Worm (Caenorhabditis elegans) whole organism, L1 larva: ENCODE results near the gene mboa-1.

Experiments
- C16A3.4 ChIP-seq: fragments of 150-350 bp; optimal IDR thresholded peaks from 2 replicates; lab custom pipeline; 2014; ENCODE audit warnings: missing biosample characterization, missing genetic modification characterization
- C34B4.2 ChIP-seq: sonication (generic microtip); optimal IDR thresholded peaks from 2 replicates; lab custom pipeline; 2017; ENCODE audit warnings: mild to moderate bottlenecking, missing genetic modification characterization, missing compliant biosample characterization
- Y116A8C.19 ChIP-seq: sonication (generic microtip); optimal IDR thresholded peaks from 2 replicates; lab custom pipeline; 2016; ENCODE audit warnings: missing compliant biosample characterization, missing genetic modification characterization, borderline replicate concordance
- aha-1 ChIP-seq: fragments of 150-350 bp; optimal IDR thresholded peaks from 2 replicates; lab custom pipeline; 2014; ENCODE audit warnings: missing biosample characterization, missing genetic modification characterization
- aly-2 ChIP-seq: fragments of 150-350 bp; optimal IDR thresholded peaks from 2 replicates; lab custom pipeline; 2014; ENCODE audit warnings: missing biosample characterization, missing genetic modification characterization
- ceh-63 ChIP-seq: fragments of 200-800 bp; sonication (Bioruptor generic); optimal IDR thresholded peaks from 2 replicates; lab custom pipeline; 2018; ENCODE audit warnings: mild to moderate bottlenecking, missing genetic modification characterization, missing compliant biosample characterization
- ceh-8 ChIP-seq: fragments of 200-800 bp; sonication (Bioruptor generic); optimal IDR thresholded peaks from 2 replicates; lab custom pipeline; 2018; ENCODE audit warnings: mild to moderate bottlenecking, missing genetic modification characterization, moderate library complexity, missing compliant biosample characterization
- ceh-82 ChIP-seq, 3 experiments: fragments of 150-350 bp in 1 of 3; sonication (generic microtip) in 2 of 3; optimal IDR thresholded peaks; 2 replicates each; lab custom pipeline; 2014 to 2017; ENCODE audit warnings: missing biosample characterization in 3 of 3, missing genetic modification characterization in 3 of 3
- ceh-88 ChIP-seq: fragments of 200-800 bp; sonication (Bioruptor generic); IDR thresholded peaks from 2 replicates; pipeline ENCODE4 v1.3.6; 2022; ENCODE audit warnings: missing genetic modification characterization, missing compliant biosample characterization
- ces-1 ChIP-seq: fragments of 150-350 bp; optimal IDR thresholded peaks from 2 replicates; lab custom pipeline; 2014; ENCODE audit warnings: missing biosample characterization, missing genetic modification reagents, missing genetic modification characterization
- dsc-1 ChIP-seq: sonication (generic microtip); optimal IDR thresholded peaks from 2 replicates; lab custom pipeline; 2016; ENCODE audit warnings: mild to moderate bottlenecking, missing genetic modification characterization, missing compliant biosample characterization
- efl-1 ChIP-seq, 4 experiments: fragments of 150-350 bp; optimal IDR thresholded peaks in 3 of 4; peaks in 1 of 4; 1 replicate in 1 of 4; 2 replicates in 3 of 4; lab custom pipeline; 2014; ENCODE audit warnings: missing biosample characterization in 2 of 4, missing genetic modification characterization in 2 of 4, missing genetic modification reagents in 2 of 4
- efl-3 ChIP-seq: fragments of 200-800 bp; sonication (Bioruptor generic); optimal IDR thresholded peaks from 2 replicates; lab custom pipeline; 2018; ENCODE audit warnings: mild to moderate bottlenecking, missing genetic modification characterization, missing compliant biosample characterization
- egl-13 ChIP-seq: sonication (generic microtip); optimal IDR thresholded peaks from 2 replicates; lab custom pipeline; 2016; ENCODE audit warnings: missing genotype, missing genetic modification reagents, missing genetic modification characterization, missing compliant biosample characterization
- ets-5 ChIP-seq: fragments of 200-800 bp; sonication (Bioruptor generic); IDR thresholded peaks from 2 replicates; pipeline ENCODE4 v1.3.6; 2022; ENCODE audit warnings: missing genetic modification characterization, missing compliant biosample characterization
- fkh-10 ChIP-seq: sonication (generic microtip); optimal IDR thresholded peaks from 2 replicates; lab custom pipeline; 2017; ENCODE audit warnings: missing biosample characterization, missing genetic modification reagents, missing genetic modification characterization
- fkh-4 ChIP-seq: sonication (generic microtip); optimal IDR thresholded peaks from 2 replicates; lab custom pipeline; 2016; ENCODE audit warnings: missing compliant biosample characterization, missing genetic modification characterization, borderline replicate concordance
- fkh-8 ChIP-seq: sonication (generic microtip); optimal IDR thresholded peaks from 2 replicates; lab custom pipeline; 2016; ENCODE audit warnings: mild to moderate bottlenecking, missing genetic modification characterization, missing compliant biosample characterization
- fos-1 ChIP-seq: fragments of 150-350 bp; optimal IDR thresholded peaks from 2 replicates; lab custom pipeline; 2014; ENCODE audit warnings: missing biosample characterization, missing genetic modification characterization
- grh-1 ChIP-seq: fragments of 200-800 bp; sonication (Bioruptor generic); IDR thresholded peaks from 2 replicates; pipeline ENCODE4 v1.3.6; 2022; ENCODE audit warnings: missing genetic modification reagents, missing genetic modification characterization, missing compliant biosample characterization
- hlh-4 ChIP-seq: sonication (generic microtip); optimal IDR thresholded peaks from 2 replicates; lab custom pipeline; 2016; ENCODE audit warnings: mild to moderate bottlenecking, missing genetic modification characterization, missing compliant biosample characterization
- hpl-2 ChIP-seq: fragments of 150-350 bp; optimal IDR thresholded peaks from 2 replicates; lab custom pipeline; 2014; ENCODE audit warnings: missing biosample characterization, missing genetic modification reagents, missing genetic modification characterization
- irx-1 ChIP-seq: sonication (generic microtip); optimal IDR thresholded peaks from 2 replicates; lab custom pipeline; 2016; ENCODE audit warnings: missing genetic modification characterization, missing compliant biosample characterization
- isw-1 ChIP-seq: fragments of 200-800 bp; sonication (Bioruptor generic); IDR thresholded peaks from 2 replicates; pipeline ENCODE4 v1.3.6; 2022; ENCODE audit warnings: missing genetic modification characterization, missing compliant biosample characterization
- jun-1 ChIP-seq: fragments of 150-350 bp; optimal IDR thresholded peaks from 2 replicates; lab custom pipeline; 2014; ENCODE audit warnings: missing biosample characterization, missing genetic modification reagents, missing genetic modification characterization
- lin-14 ChIP-seq: fragments of 200-800 bp; sonication (Bioruptor generic); optimal IDR thresholded peaks from 2 replicates; lab custom pipeline; 2018; ENCODE audit warnings: mild to moderate bottlenecking, missing genetic modification characterization, moderate library complexity, missing compliant biosample characterization
- mab-9 ChIP-seq: fragments of 200-800 bp; sonication (Bioruptor generic); IDR thresholded peaks from 2 replicates; pipeline ENCODE4 v1.3.6; 2022; ENCODE audit warnings: missing genetic modification reagents, missing genetic modification characterization, missing compliant biosample characterization
- mdl-1 ChIP-seq, 2 experiments: fragments of 150-350 bp; optimal IDR thresholded peaks; 2 replicates each; lab custom pipeline; 2014 to 2017; ENCODE audit warnings: missing biosample characterization in 2 of 2, missing genetic modification characterization in 2 of 2, inconsistent platforms in 1 of 2
- mef-2 ChIP-seq: fragments of 150-350 bp; optimal IDR thresholded peaks from 2 replicates; lab custom pipeline; 2014; ENCODE audit warnings: missing biosample characterization, missing genetic modification characterization
- nhr-11 ChIP-seq: fragments of 150-350 bp; optimal IDR thresholded peaks from 2 replicates; lab custom pipeline; 2014; ENCODE audit warnings: missing biosample characterization, missing genetic modification characterization
- nhr-20 ChIP-seq: sonication (generic microtip); optimal IDR thresholded peaks from 2 replicates; lab custom pipeline; 2016; ENCODE audit warnings: mild to moderate bottlenecking, missing genetic modification characterization, missing compliant biosample characterization
- nhr-237 ChIP-seq: fragments of 150-350 bp; optimal IDR thresholded peaks from 2 replicates; lab custom pipeline; 2014; ENCODE audit warnings: missing biosample characterization, missing genetic modification characterization
- nhr-47 ChIP-seq: sonication (generic microtip); optimal IDR thresholded peaks from 2 replicates; lab custom pipeline; 2016; ENCODE audit warnings: mild to moderate bottlenecking, missing genetic modification characterization, moderate library complexity, missing compliant biosample characterization
- nhr-77 ChIP-seq: fragments of 150-350 bp; optimal IDR thresholded peaks from 2 replicates; lab custom pipeline; 2014; ENCODE audit warnings: missing biosample characterization, missing genetic modification characterization
- nhr-84 ChIP-seq: sonication (generic microtip); optimal IDR thresholded peaks from 2 replicates; lab custom pipeline; 2017; ENCODE audit warnings: missing biosample characterization, missing genetic modification characterization
- nhr-85 ChIP-seq: sonication (generic microtip); peaks from one replicate; lab custom pipeline; 2016; ENCODE audit warnings: missing genetic modification characterization, inconsistent platforms, missing compliant biosample characterization
- nhr-90 ChIP-seq: sonication (generic microtip); optimal IDR thresholded peaks from 2 replicates; lab custom pipeline; 2016; ENCODE audit warnings: mild to moderate bottlenecking, missing genetic modification characterization, missing compliant biosample characterization; ENCODE audit not compliant: poor library complexity
- pag-3 ChIP-seq: sonication (generic microtip); optimal IDR thresholded peaks from 2 replicates; lab custom pipeline; 2017; ENCODE audit warnings: missing genetic modification characterization, mild to moderate bottlenecking, missing compliant biosample characterization, antibody characterized with exemption, borderline replicate concordance; ENCODE audit not compliant: insufficient read depth
- pax-3 ChIP-seq: fragments of 200-800 bp; sonication (Bioruptor generic); optimal IDR thresholded peaks from 2 replicates; lab custom pipeline; 2018; ENCODE audit warnings: mild to moderate bottlenecking, missing genetic modification characterization, moderate library complexity, missing compliant biosample characterization
- pqm-1 ChIP-seq: sonication (generic microtip); optimal IDR thresholded peaks from 3 replicates; lab custom pipeline; 2017; ENCODE audit warnings: missing biosample characterization, missing genetic modification characterization
- rnt-1 ChIP-seq: sonication (generic microtip); optimal IDR thresholded peaks from 2 replicates; lab custom pipeline; 2016; ENCODE audit warnings: mild to moderate bottlenecking, missing genetic modification characterization, moderate library complexity, missing compliant biosample characterization
- skn-1 ChIP-seq: fragments of 150-350 bp; optimal IDR thresholded peaks from 2 replicates; lab custom pipeline; 2014; ENCODE audit warnings: missing biosample characterization, missing genetic modification characterization
- snpc-4 ChIP-seq: fragments of 150-350 bp; optimal IDR thresholded peaks from 2 replicates; lab custom pipeline; 2014; ENCODE audit warnings: missing biosample characterization, missing genetic modification characterization
- snu-23 ChIP-seq: sonication (generic microtip); optimal IDR thresholded peaks from 2 replicates; lab custom pipeline; 2016; ENCODE audit warnings: missing genetic modification characterization, missing compliant biosample characterization
- sox-4 ChIP-seq: sonication (generic microtip); optimal IDR thresholded peaks from 2 replicates; lab custom pipeline; 2016; ENCODE audit warnings: missing genetic modification characterization, missing compliant biosample characterization
- swsn-7 ChIP-seq: sonication (generic microtip); optimal IDR thresholded peaks from 2 replicates; lab custom pipeline; 2016; ENCODE audit warnings: missing genetic modification characterization, missing compliant biosample characterization
- tbx-2 ChIP-seq: sonication (generic microtip); optimal IDR thresholded peaks from 2 replicates; lab custom pipeline; 2016; ENCODE audit warnings: missing genetic modification characterization, missing compliant biosample characterization
- unc-130 ChIP-seq: fragments of 150-350 bp; optimal IDR thresholded peaks from 2 replicates; lab custom pipeline; 2017; ENCODE audit warnings: missing biosample characterization, missing genetic modification characterization, inconsistent platforms
- unc-30 ChIP-seq: sonication (generic microtip); optimal IDR thresholded peaks from 2 replicates; lab custom pipeline; 2017; ENCODE audit warnings: missing biosample characterization, missing genetic modification characterization
- unc-86 ChIP-seq: sonication (generic microtip); optimal IDR thresholded peaks from 2 replicates; lab custom pipeline; 2016; ENCODE audit warnings: missing genetic modification characterization, missing compliant biosample characterization
- vab-15 ChIP-seq: sonication (generic microtip); optimal IDR thresholded peaks from 2 replicates; lab custom pipeline; 2017; ENCODE audit warnings: missing genotype, mild to moderate bottlenecking, missing genetic modification characterization, missing compliant biosample characterization
- xbp-1 ChIP-seq: sonication (generic microtip); optimal IDR thresholded peaks from 2 replicates; lab custom pipeline; 2016; ENCODE audit warnings: missing genetic modification characterization, missing compliant biosample characterization
- zag-1 ChIP-seq: fragments of 150-350 bp; optimal IDR thresholded peaks from 2 replicates; lab custom pipeline; 2014; ENCODE audit warnings: missing biosample characterization, missing genetic modification characterization

Gene mboa-1

DNA sequence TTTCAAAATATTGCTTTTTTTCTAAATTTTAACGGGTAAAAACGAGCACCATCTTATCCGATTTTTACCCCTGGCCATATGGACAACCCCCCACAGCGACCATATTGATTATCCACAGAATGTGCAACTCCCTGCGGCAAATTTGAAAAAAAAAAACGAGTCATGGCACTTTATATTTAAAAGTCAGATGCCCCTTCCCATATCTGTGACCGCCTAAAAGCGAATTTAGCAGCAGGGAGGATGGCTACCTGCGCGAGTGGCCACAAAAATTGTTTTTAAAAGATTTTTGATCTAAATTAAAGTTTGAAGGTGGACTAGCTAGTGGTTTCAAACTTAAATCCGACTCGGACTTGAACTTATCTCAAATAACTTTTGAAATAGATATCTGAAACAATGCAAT is 25.8 kb downstream of the mboa-1 start (continued):
- TF ChIP-seq unc-130 (tag; lab: Kevin White, UChicago) (peak; percentile 92), ces-1 (GFP tag; lab: Kevin White, UChicago) (no peak), ceh-82 (tag; optimal IDR thresholded peaks at IDR 0.05; lab: Kevin White, UChicago) (peak; percentile 97 to 99 (median 99)), aha-1 (tag; lab: Kevin White, UChicago) (peak; percentile 57), ceh-8 (GFP tag; lab: Kevin White, UChicago) (peak; percentile 98), fkh-8 (tag; lab: Kevin White, UChicago) (peak; percentile 97), pax-3 (peak; percentile 89), C34B4.2 (tag; lab: Kevin White, UChicago) (no peak), ceh-63 (GFP tag; lab: Kevin White, UChicago) (peak; percentile 94), mdl-1 (tag; optimal IDR thresholded peaks at IDR 0.05; lab: Kevin White, UChicago) (peak; percentile 61 to 89), skn-1 (peak; percentile 97), efl-1 (optimal IDR thresholded peaks at IDR 0.05; lab: Kevin White, UChicago) (peak; percentile 80 to 87), efl-1 (GFP tag; optimal IDR thresholded peaks at IDR 0.05 in 1 of 2; lab: Kevin White, UChicago) (peak; percentile 49 to 97), tbx-2 (tag; lab: Kevin White, UChicago) (peak; percentile 98), swsn-7 (tag; lab: Kevin White, UChicago) (peak; percentile 97), nhr-237 (tag; lab: Kevin White, UChicago) (peak; percentile 95), hlh-4 (peak; percentile 70), vab-15 (tag; lab: Kevin White, UChicago) (no peak), nhr-90 (tag; lab: Kevin White, UChicago) (peak; percentile 99), xbp-1 (tag; lab: Kevin White, UChicago) (peak; percentile 94), hpl-2 (GFP tag; lab: Kevin White, UChicago) (peak; percentile 97), unc-86 (tag; lab: Kevin White, UChicago) (peak; percentile 94), fkh-10 (GFP tag; lab: Kevin White, UChicago) (peak; percentile 99), pag-3 (peak; percentile 78), aly-2 (tag; lab: Kevin White, UChicago) (peak; percentile 95), fos-1 (tag; lab: Kevin White, UChicago) (peak; percentile 96), Y116A8C.19 (peak; percentile 17), fkh-4 (tag; lab: Kevin White, UChicago) (peak; percentile 82), irx-1 (peak; percentile 98), nhr-84 (tag; lab: Kevin White, UChicago) (peak; percentile 44), efl-3 (GFP tag; lab: Kevin White, UChicago) (peak; percentile 86), jun-1 (peak; percentile 99), grh-1 (peak; percentile 95), sox-4 (tag; lab: Kevin White, UChicago) (peak; percentile 98), lin-14 (GFP tag; lab: Kevin White, UChicago) (peak; percentile 96), ets-5 (0 out of 2 replicates have a peak, but pooled peaks have one; percentile 81), nhr-20 (tag; lab: Kevin White, UChicago) (peak; percentile 96), ceh-88 (GFP tag; lab: Robert Waterston, UW) (peak; percentile 94), C16A3.4 (tag; lab: Kevin White, UChicago) (peak; percentile 98), nhr-47 (tag; lab: Kevin White, UChicago) (peak; percentile 99), mab-9 (peak; percentile 97), zag-1 (tag; lab: Kevin White, UChicago) (peak; percentile 33), isw-1 (GFP tag; lab: Robert Waterston, UW) (peak; percentile 88), snu-23 (GFP tag; lab: Kevin White, UChicago) (peak; percentile 99), pqm-1 (tag; lab: Kevin White, UChicago) (peak; percentile 59), snpc-4 (peak; percentile 94), dsc-1 (tag; lab: Kevin White, UChicago) (peak; percentile 100), rnt-1 (tag; lab: Kevin White, UChicago) (peak; percentile 98), nhr-85 (peak; percentile 97), nhr-77 (tag; lab: Kevin White, UChicago) (peak; percentile 98), egl-13 (peak; percentile 96), mef-2 (tag; lab: Kevin White, UChicago) (peak; percentile 68), unc-30 (tag; lab: Kevin White, UChicago) (peak; percentile 56), nhr-11 (tag; lab: Kevin White, UChicago) (peak; percentile 97)
